Fruit fly (Drosophila melanogaster): ENCODE results near the gene Atg4b.

Atg4b gene

dm6 chr3R:15340052-15340732 lies 16.5 kb downstream of the Atg4b start, which contains the start of gene SerRS-m (continued):
- TF ChIP-seq CG10267 (tag; optimal IDR thresholded peaks at IDR 0.05) (peak; percentile 17), CG11247 (GFP tag; IDR thresholded peaks at IDR 0.05) (no peak), CG2712 (tag; optimal IDR thresholded peaks at IDR 0.05) (peak; percentile 39), CG14667 (GFP tag; IDR thresholded peaks at IDR 0.05) (no peak), Awh (GFP tag; IDR thresholded peaks at IDR 0.05) (no peak), HLH3B (GFP tag; IDR thresholded peaks at IDR 0.05) (0 out of 2 replicates have a peak, but pooled peaks have one; percentile 18), gcm (GFP tag; optimal IDR thresholded peaks at IDR 0.05) (peak; percentile 29), Chrac-16 (GFP tag; optimal IDR thresholded peaks at IDR 0.05) (no peak), CG7556 (GFP tag; optimal IDR thresholded peaks at IDR 0.05) (peak; percentile 22), aop (GFP tag; IDR thresholded peaks at IDR 0.05) (no peak), Med (GFP tag) (peak; percentile 75), B-H1 (GFP tag; IDR thresholded peaks at IDR 0.05) (no peak), CG11723 (GFP tag; optimal IDR thresholded peaks at IDR 0.05) (no peak), Tbp (GFP tag; optimal IDR thresholded peaks at IDR 0.05) (no peak), Six4 (GFP tag; optimal IDR thresholded peaks at IDR 0.05) (peak; percentile 17), CG2875 (GFP tag; optimal IDR thresholded peaks at IDR 0.05) (peak; percentile 26), CG17385 (GFP tag; optimal IDR thresholded peaks at IDR 0.05) (no peak), onecut (GFP tag; IDR thresholded peaks at IDR 0.05) (no peak), CG4707 (GFP tag; optimal IDR thresholded peaks at IDR 0.05) (no peak), hbn (GFP tag; IDR thresholded peaks at IDR 0.05; ENCODE audit: partially characterized antibody) (no peak), Ada2b (GFP tag; IDR thresholded peaks at IDR 0.05) (no peak), bbx (GFP tag; IDR thresholded peaks at IDR 0.05; ENCODE audit: partially characterized antibody) (no peak), bowl (GFP tag; IDR thresholded peaks at IDR 0.05) (no peak), mam (GFP tag; optimal IDR thresholded peaks at IDR 0.05) (no peak), ewg (GFP tag; optimal IDR thresholded peaks at IDR 0.05) (no peak), stc (GFP tag; IDR thresholded peaks at IDR 0.05) (no peak), Dip3 (GFP tag; optimal IDR thresholded peaks at IDR 0.05) (no peak), CG17829 (tag; optimal IDR thresholded peaks at IDR 0.05) (peak; percentile 15), ttk (GFP tag; IDR thresholded peaks at IDR 0.05) (no peak), CG2889 (GFP tag; IDR thresholded peaks at IDR 0.05) (no peak), sug (tag; optimal IDR thresholded peaks at IDR 0.05) (peak; percentile 12), E2f2 (GFP tag; IDR thresholded peaks at IDR 0.05) (peak; percentile 35), CG7357 (GFP tag; IDR thresholded peaks at IDR 0.05) (0 out of 3 replicates have a peak, but pooled peaks have one; percentile 6), tio (GFP tag; optimal IDR thresholded peaks at IDR 0.05) (no peak), otp (GFP tag; IDR thresholded peaks at IDR 0.05) (no peak), pb (GFP tag; optimal IDR thresholded peaks at IDR 0.05) (no peak)

dm6 chr3R:15339111-15339510 lies 17.6 kb downstream of the Atg4b start:
- TF ChIP-seq CG4328 (GFP tag; optimal IDR thresholded peaks at IDR 0.05) (no peak), sug (tag; optimal IDR thresholded peaks at IDR 0.05) (peak; percentile 84), CG3281 (GFP tag; optimal IDR thresholded peaks at IDR 0.05) (no peak), Poxn (GFP tag; IDR thresholded peaks at IDR 0.05) (no peak), chm (GFP tag; IDR thresholded peaks at IDR 0.05) (no peak), Ets65A (GFP tag) (no peak), exex (tag; optimal IDR thresholded peaks at IDR 0.05) (peak; percentile 82), D (optimal IDR thresholded peaks at IDR 0.05) (no peak), D (GFP tag; optimal IDR thresholded peaks at IDR 0.05) (no peak), PHDP (tag; optimal IDR thresholded peaks at IDR 0.05) (no peak)
